Worm (Caenorhabditis elegans) whole organism, mixed stage, embryonic: Measurements from ENCODE around the gene ZK686.1.

Experiments used
- bed-3 ChIP-seq: fragments of 200-800 bp; sonication (Bioruptor generic); optimal IDR thresholded peaks from 3 replicates; lab custom pipeline; 2018; ENCODE audit warnings: mild to moderate bottlenecking, missing genetic modification characterization, moderate library complexity, missing compliant biosample characterization
- elt-3 ChIP-seq: fragments of 150-350 bp; optimal IDR thresholded peaks from 2 replicates; lab custom pipeline; 2014; ENCODE audit warnings: missing biosample characterization, missing genetic modification characterization
- lin-13 ChIP-seq: fragments of 150-350 bp; optimal IDR thresholded peaks from 2 replicates; lab custom pipeline; 2014; ENCODE audit warnings: missing biosample characterization, missing genetic modification characterization
- lsy-2 ChIP-seq: fragments of 150-350 bp; optimal IDR thresholded peaks from 2 replicates; lab custom pipeline; 2014; ENCODE audit warnings: missing biosample characterization, missing genetic modification characterization
- mab-5 ChIP-seq: fragments of 150-350 bp; optimal IDR thresholded peaks from 2 replicates; lab custom pipeline; 2014; ENCODE audit warnings: missing biosample characterization, missing genetic modification characterization
- nhr-237 ChIP-seq: fragments of 150-350 bp; optimal IDR thresholded peaks from 2 replicates; lab custom pipeline; 2014; ENCODE audit warnings: missing biosample characterization, missing genetic modification characterization
- pha-4 ChIP-seq: fragments of 150-350 bp; optimal IDR thresholded peaks from 2 replicates; lab custom pipeline; 2018; ENCODE audit warnings: missing biosample characterization, missing genetic modification reagents, missing genetic modification characterization
- snpc-4 ChIP-seq: fragments of 150-350 bp; optimal IDR thresholded peaks from 2 replicates; lab custom pipeline; 2014; ENCODE audit warnings: missing biosample characterization, missing genetic modification characterization
- sptf-1 ChIP-seq: sonication (generic microtip); optimal IDR thresholded peaks from 2 replicates; lab custom pipeline; 2017; ENCODE audit warnings: mild to moderate bottlenecking, missing genetic modification characterization, moderate library complexity, missing compliant biosample characterization
- tbx-8 ChIP-seq: fragments of 200-800 bp; sonication (Bioruptor generic); optimal IDR thresholded peaks from 2 replicates; lab custom pipeline; 2018; ENCODE audit warnings: mild to moderate bottlenecking, missing genetic modification characterization, moderate library complexity, missing compliant biosample characterization
- unc-39 ChIP-seq: fragments of 150-350 bp; optimal IDR thresholded peaks from 2 replicates; lab custom pipeline; 2014; ENCODE audit warnings: missing biosample characterization, missing genetic modification characterization
- unc-62 ChIP-seq: fragments of 150-350 bp; optimal IDR thresholded peaks from 2 replicates; lab custom pipeline; 2014; ENCODE audit warnings: missing biosample characterization, missing genetic modification reagents, missing genetic modification characterization

DNA sequence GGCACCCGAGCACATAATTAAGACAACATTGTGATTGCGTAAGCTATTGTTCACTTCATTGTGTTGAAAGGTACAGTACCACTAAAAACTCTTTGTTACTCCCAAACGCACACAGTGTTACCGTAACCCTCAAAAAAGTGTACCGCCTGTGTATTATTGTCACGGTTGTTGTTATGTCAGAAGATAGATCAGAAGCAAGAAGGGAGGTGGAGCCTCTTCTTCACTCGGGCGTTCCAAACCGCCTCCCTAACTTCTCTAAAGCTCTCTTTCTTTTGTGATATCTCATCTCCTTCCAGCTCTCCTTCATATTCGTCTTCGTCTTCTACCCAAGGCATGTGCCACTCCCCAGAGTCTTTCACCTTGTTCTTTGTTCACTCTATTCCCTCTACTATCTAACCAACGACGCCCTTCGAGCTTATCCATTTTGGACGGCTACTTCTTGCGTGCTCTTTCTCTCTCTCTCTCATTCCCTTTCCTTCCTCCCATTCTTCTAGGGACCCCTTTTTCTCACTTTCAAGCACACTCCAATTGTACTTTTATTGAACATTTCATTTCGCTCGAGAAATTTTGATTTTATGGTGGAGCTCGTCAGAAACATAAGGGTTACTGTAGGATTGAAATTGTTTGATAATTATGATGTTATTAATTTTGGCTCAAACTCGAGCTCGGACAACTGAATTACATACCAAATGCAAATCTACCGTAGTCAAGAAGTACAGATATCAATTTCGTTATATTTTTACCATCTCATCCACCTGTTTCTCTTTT lies 47.3 kb upstream of the ZK686.1 start:
- no peak for TF ChIP-seq sptf-1 (tag; lab: Kevin White, UChicago)
- no peak for TF ChIP-seq elt-3
- TF ChIP-seq unc-62 (GFP tag; lab: Kevin White, UChicago): no peak
- no peak for TF ChIP-seq nhr-237 (tag; lab: Kevin White, UChicago)
- TF ChIP-seq lin-13 (tag; lab: Kevin White, UChicago): no peak
- TF ChIP-seq unc-39 (tag; lab: Kevin White, UChicago): no peak
- no peak for TF ChIP-seq bed-3 (GFP tag; lab: Kevin White, UChicago)
- no peak for TF ChIP-seq snpc-4 (tag; lab: Kevin White, UChicago)
- TF ChIP-seq mab-5: no peak
- peak; percentile 27 for TF ChIP-seq lsy-2 (tag; lab: Kevin White, UChicago)
- TF ChIP-seq pha-4 (tag; lab: Kevin White, UChicago): no peak
- TF ChIP-seq tbx-8 (GFP tag; lab: Kevin White, UChicago): no peak
